Fruit fly (Drosophila melanogaster) whole organism, prepupa: Measurements from ENCODE around the gene CG8500.

Source experiments
- CG10631 ChIP-seq: fragments of 200-800 bp; sonication (Bioruptor generic); optimal IDR thresholded peaks from 2 replicates; lab custom pipeline; 2016; ENCODE audit warnings: missing biosample characterization, missing genetic modification characterization
- CG10669 ChIP-seq: fragments of 200-800 bp; sonication (Bioruptor generic); optimal IDR thresholded peaks from 3 replicates; lab custom pipeline; 2018; ENCODE audit warnings: missing biosample characterization, mild to moderate bottlenecking, missing genetic modification characterization, moderate library complexity
- CG11902 ChIP-seq: fragments of 200-800 bp; sonication (Bioruptor generic); optimal IDR thresholded peaks from 3 replicates; lab custom pipeline; 2016; ENCODE audit warnings: missing biosample characterization, missing genetic modification characterization
- CG15336 ChIP-seq: fragments of 200-800 bp; sonication (Bioruptor generic); IDR thresholded peaks from 2 replicates; pipeline ENCODE4 v1.3.6; 2022; ENCODE audit warnings: missing biosample characterization, missing genetic modification characterization
- CG1621 ChIP-seq: fragments of 200-800 bp; sonication (Bioruptor generic); optimal IDR thresholded peaks from 3 replicates; lab custom pipeline; 2018; ENCODE audit warnings: missing biosample characterization, mild to moderate bottlenecking, missing genetic modification characterization
- CG16779 ChIP-seq: fragments of 200-800 bp; sonication (Bioruptor generic); optimal IDR thresholded peaks from 3 replicates; lab custom pipeline; 2017; ENCODE audit warnings: missing biosample characterization, mild to moderate bottlenecking, missing genetic modification characterization
- CG3032 ChIP-seq: fragments of 200-800 bp; optimal IDR thresholded peaks from 2 replicates; lab custom pipeline; 2019; ENCODE audit warnings: missing biosample characterization, mild to moderate bottlenecking, missing genetic modification characterization, moderate library complexity
- CG31627 ChIP-seq: fragments of 200-800 bp; sonication (Bioruptor generic); optimal IDR thresholded peaks from 3 replicates; lab custom pipeline; 2016; ENCODE audit warnings: missing biosample characterization, missing genetic modification characterization
- CG32006 ChIP-seq: fragments of 200-800 bp; sonication (Bioruptor generic); optimal IDR thresholded peaks from 3 replicates; lab custom pipeline; 2017; ENCODE audit warnings: missing biosample characterization, mild to moderate bottlenecking, missing genetic modification characterization
- CG3919 ChIP-seq: fragments of 200-800 bp; sonication (Bioruptor generic); optimal IDR thresholded peaks from 3 replicates; lab custom pipeline; 2016; ENCODE audit warnings: missing biosample characterization, missing genetic modification characterization
- CG4318 ChIP-seq: fragments of 200-800 bp; sonication (Bioruptor generic); optimal IDR thresholded peaks from 3 replicates; lab custom pipeline; 2017; ENCODE audit warnings: missing biosample characterization, mild to moderate bottlenecking, missing genetic modification characterization
- CG6276 ChIP-seq: fragments of 200-800 bp; sonication (Bioruptor generic); optimal IDR thresholded peaks from 2 replicates; lab custom pipeline; 2017; ENCODE audit warnings: missing biosample characterization, mild to moderate bottlenecking, missing genetic modification characterization
- CG6792 ChIP-seq: fragments of 200-800 bp; sonication (Bioruptor generic); optimal IDR thresholded peaks from 3 replicates; lab custom pipeline; 2016; ENCODE audit warnings: missing biosample characterization, missing genetic modification characterization
- CG7368 ChIP-seq: fragments of 200-800 bp; sonication (Bioruptor generic); optimal IDR thresholded peaks from 3 replicates; lab custom pipeline; 2016; ENCODE audit warnings: missing biosample characterization, missing genetic modification characterization
- Eip75B ChIP-seq: fragments of 200-800 bp; sonication (Bioruptor generic); optimal IDR thresholded peaks from 3 replicates; lab custom pipeline; 2016; ENCODE audit warnings: missing biosample characterization, missing genetic modification characterization
- Eip78C ChIP-seq: fragments of 200-800 bp; sonication (Bioruptor generic); peaks from one replicate; lab custom pipeline; 2016; ENCODE audit warnings: missing biosample characterization, missing genetic modification characterization
- Eip93F ChIP-seq: fragments of 200-800 bp; sonication (Bioruptor generic); optimal IDR thresholded peaks from 2 replicates; lab custom pipeline; 2016; ENCODE audit warnings: missing biosample characterization, mild to moderate bottlenecking, missing genetic modification characterization
- Ets96B ChIP-seq: fragments of 200-800 bp; optimal IDR thresholded peaks from 2 replicates; lab custom pipeline; 2019; ENCODE audit warnings: missing biosample characterization, mild to moderate bottlenecking, missing genetic modification characterization, moderate library complexity
- Gug ChIP-seq: fragments of 200-800 bp; sonication (Bioruptor generic); IDR thresholded peaks from 2 replicates; pipeline ENCODE4 v1.3.6; 2022; ENCODE audit warnings: missing biosample characterization, missing genetic modification characterization
- Hr39 ChIP-seq: fragments of 200-800 bp; sonication (Bioruptor generic); optimal IDR thresholded peaks from 2 replicates; lab custom pipeline; 2016; ENCODE audit warnings: missing biosample characterization, missing genetic modification characterization
- Hr4 ChIP-seq: fragments of 200-800 bp; sonication (Bioruptor generic); optimal IDR thresholded peaks from 3 replicates; lab custom pipeline; 2016; ENCODE audit warnings: missing biosample characterization, missing genetic modification characterization
- Met ChIP-seq: fragments of 200-800 bp; sonication (Bioruptor generic); optimal IDR thresholded peaks from 3 replicates; lab custom pipeline; 2016; ENCODE audit warnings: missing biosample characterization, missing genetic modification characterization
- Smox ChIP-seq: fragments of 200-800 bp; sonication (Bioruptor generic); optimal IDR thresholded peaks from 3 replicates; lab custom pipeline; 2016; ENCODE audit warnings: missing biosample characterization, missing genetic modification characterization
- Sox14 ChIP-seq: fragments of 200-800 bp; sonication (Bioruptor generic); optimal IDR thresholded peaks from 3 replicates; lab custom pipeline; 2016; ENCODE audit warnings: missing biosample characterization, missing genetic modification characterization
- Sox15 ChIP-seq: fragments of 200-800 bp; sonication (Bioruptor generic); optimal IDR thresholded peaks from 3 replicates; lab custom pipeline; 2016; ENCODE audit warnings: missing biosample characterization, missing genetic modification characterization
- acj6 ChIP-seq: fragments of 200-800 bp; sonication (Bioruptor generic); optimal IDR thresholded peaks from 3 replicates; lab custom pipeline; 2016; ENCODE audit warnings: missing biosample characterization, missing genetic modification characterization
- cyc ChIP-seq: fragments of 200-800 bp; sonication (Bioruptor generic); optimal IDR thresholded peaks from 3 replicates; lab custom pipeline; 2016; ENCODE audit warnings: missing biosample characterization, missing genetic modification characterization
- eg ChIP-seq: fragments of 200-800 bp; sonication (Bioruptor generic); IDR thresholded peaks from 3 replicates; pipeline ENCODE4 v1.3.6; 2022; ENCODE audit warnings: missing biosample characterization, missing genetic modification characterization
- esn ChIP-seq: fragments of 200-800 bp; sonication (Bioruptor generic); optimal IDR thresholded peaks from 2 replicates; lab custom pipeline; 2016; ENCODE audit warnings: missing biosample characterization, mild to moderate bottlenecking, missing genetic modification characterization, moderate library complexity
- fd59A ChIP-seq: fragments of 200-800 bp; sonication (Bioruptor generic); optimal IDR thresholded peaks from 2 replicates; lab custom pipeline; 2017; ENCODE audit warnings: missing biosample characterization, mild to moderate bottlenecking, missing genetic modification characterization, missing genetic modification reagents
- fkh ChIP-seq: fragments of 200-800 bp; sonication (Bioruptor generic); optimal IDR thresholded peaks from 3 replicates; lab custom pipeline; 2017; ENCODE audit warnings: missing biosample characterization, mild to moderate bottlenecking, missing genetic modification characterization, moderate library complexity
- lz ChIP-seq: fragments of 200-800 bp; sonication (Bioruptor generic); optimal IDR thresholded peaks from 3 replicates; lab custom pipeline; 2016; ENCODE audit warnings: missing biosample characterization, missing genetic modification characterization
- pdm3 ChIP-seq: fragments of 200-800 bp; sonication (Bioruptor generic); optimal IDR thresholded peaks from 3 replicates; lab custom pipeline; 2016; ENCODE audit warnings: missing biosample characterization, missing genetic modification characterization
- salr ChIP-seq, 2 experiments: fragments of 200-800 bp; sonication (Bioruptor generic); optimal IDR thresholded peaks; 3 replicates each; lab custom pipeline; 2016 to 2018; ENCODE audit warnings: missing biosample characterization in 2 of 2, missing genetic modification characterization in 2 of 2, mild to moderate bottlenecking in 1 of 2
- spab ChIP-seq: fragments of 200-800 bp; sonication (Bioruptor generic); optimal IDR thresholded peaks from 2 replicates; lab custom pipeline; 2017; ENCODE audit warnings: missing biosample characterization, mild to moderate bottlenecking, missing genetic modification characterization, missing genetic modification reagents
- ss ChIP-seq, 2 experiments: fragments of 200-800 bp; sonication (Bioruptor generic); optimal IDR thresholded peaks; 2 replicates in 1 of 2; 3 replicates in 1 of 2; lab custom pipeline; 2017 to 2018; ENCODE audit warnings: mild to moderate bottlenecking in 2 of 2, missing biosample characterization in 2 of 2, missing genetic modification characterization in 2 of 2, moderate library complexity in 1 of 2
- svp ChIP-seq: fragments of 200-800 bp; sonication (Bioruptor generic); peaks from one replicate; lab custom pipeline; 2016; ENCODE audit warnings: missing biosample characterization, missing genetic modification characterization
- topi ChIP-seq: fragments of 200-800 bp; sonication (Bioruptor generic); optimal IDR thresholded peaks from 3 replicates; lab custom pipeline; 2016; ENCODE audit warnings: missing biosample characterization, missing genetic modification characterization
- vri ChIP-seq: fragments of 200-800 bp; sonication (Bioruptor generic); optimal IDR thresholded peaks from 3 replicates; lab custom pipeline; 2016; ENCODE audit warnings: missing biosample characterization, mild to moderate bottlenecking, missing genetic modification characterization

The CG8500 gene

dm6 chr3R:9777941-9778360 lies 6.5 kb upstream of the CG8500 start, which contains the start of gene RpS29 (continued):
- peak; percentile 76 for TF ChIP-seq topi (GFP tag; lab: Kevin White, UChicago)
- peak; percentile 47 for TF ChIP-seq CG3032 (tag; lab: Kevin White, UChicago)
- no peak for TF ChIP-seq CG16779 (tag; lab: Kevin White, UChicago)
- TF ChIP-seq Hr39 (GFP tag; lab: Kevin White, UChicago), result peak; percentile 65
- TF ChIP-seq esn, result peak; percentile 77
- TF ChIP-seq fd59A (GFP tag; lab: Kevin White, UChicago), result no peak
- peak in 1 of 2 experiments; percentile 58 for TF ChIP-seq salr (GFP tag; optimal IDR thresholded peaks at IDR 0.05; lab: Kevin White, UChicago)
- peak; percentile 73 for TF ChIP-seq cyc (GFP tag; lab: Kevin White, UChicago)
- peak; percentile 10 for TF ChIP-seq CG10669 (GFP tag; lab: Kevin White, UChicago)
- TF ChIP-seq CG3919 (GFP tag; lab: Kevin White, UChicago), result peak; percentile 73
- TF ChIP-seq CG6792 (GFP tag; lab: Kevin White, UChicago), result peak; percentile 38
- peak; percentile 57 for TF ChIP-seq Eip75B (GFP tag; lab: Kevin White, UChicago)
- TF ChIP-seq svp, result peak; percentile 67

dm6 chr3R:9779764-9780163 lies 4.7 kb upstream of the CG8500 start, which contains the start of gene CG12947:
TSS of gene CG12947 (plus strand) at chr3R:9780064.
- TF ChIP-seq lz (GFP tag; lab: Kevin White, UChicago) (no peak), cyc (GFP tag; lab: Kevin White, UChicago) (no peak), CG15336 (GFP tag; lab: Robert Waterston, UW) (peak; percentile 27; the same call in 1 of the 2 replicates), CG4318 (GFP tag; lab: Kevin White, UChicago) (no peak), Eip78C (GFP tag; lab: Kevin White, UChicago) (peak; percentile 65), CG1621 (tag; lab: Kevin White, UChicago) (peak; percentile 1), Eip75B (GFP tag; lab: Kevin White, UChicago) (no peak), CG6276 (peak; percentile 12), CG7368 (GFP tag; lab: Kevin White, UChicago) (no peak), eg (0 out of 3 replicates have a peak, but pooled peaks have one; percentile 22), fkh (GFP tag; lab: Kevin White, UChicago) (no peak), Met (no peak), pdm3 (GFP tag; lab: Kevin White, UChicago) (no peak), CG10669 (GFP tag; lab: Kevin White, UChicago) (no peak)

- TF ChIP-seq Hr4 (GFP tag; lab: Kevin White, UChicago) (peak; percentile 0), spab (GFP tag; lab: Kevin White, UChicago) (no peak), cyc (GFP tag; lab: Kevin White, UChicago) (no peak), Eip78C (GFP tag; lab: Kevin White, UChicago) (peak; percentile 55), Ets96B (peak; percentile 9), CG7368 (GFP tag; lab: Kevin White, UChicago) (no peak), acj6 (GFP tag; lab: Kevin White, UChicago) (peak; percentile 5), vri (GFP tag; lab: Kevin White, UChicago) (peak; percentile 23), CG32006 (GFP tag; lab: Kevin White, UChicago) (peak; percentile 41), svp (peak; percentile 78), eg (peak; percentile 36; the same call in 1 of the 3 replicates), CG15336 (GFP tag; lab: Robert Waterston, UW) (peak; percentile 42), esn (peak; percentile 7), CG10631 (GFP tag; lab: Kevin White, UChicago) (peak; percentile 32), Met (no peak), fd59A (GFP tag; lab: Kevin White, UChicago) (no peak)
Measured at dm6 chr3R:9783240-9783917, 1.1 kb upstream of the CG8500 start.

- TF ChIP-seq Eip78C (GFP tag; lab: Kevin White, UChicago), result peak; percentile 83
- peak; percentile 71 for TF ChIP-seq esn
- TF ChIP-seq ss (GFP tag; optimal IDR thresholded peaks at IDR 0.05; lab: Kevin White, UChicago), result no peak
- TF ChIP-seq eg, result no peak
- peak; percentile 68 for TF ChIP-seq Hr39 (GFP tag; lab: Kevin White, UChicago)
- no peak for TF ChIP-seq Eip93F (GFP tag; lab: Kevin White, UChicago)
- TF ChIP-seq acj6 (GFP tag; lab: Kevin White, UChicago), result peak; percentile 47
- TF ChIP-seq Ets96B, result peak; percentile 38
- TF ChIP-seq Sox14 (GFP tag; lab: Kevin White, UChicago), result peak; percentile 76
- TF ChIP-seq CG31627 (GFP tag; lab: Kevin White, UChicago), result peak; percentile 58
- TF ChIP-seq cyc (GFP tag; lab: Kevin White, UChicago), result peak; percentile 35
- 0 out of 2 replicates have a peak, but pooled peaks have one; percentile 9 for TF ChIP-seq Gug
- no peak for TF ChIP-seq salr (GFP tag; optimal IDR thresholded peaks at IDR 0.05; lab: Kevin White, UChicago)
- peak; percentile 53 for TF ChIP-seq topi (GFP tag; lab: Kevin White, UChicago)
- peak; percentile 13 for TF ChIP-seq Sox15 (GFP tag; lab: Kevin White, UChicago)
- peak; percentile 58 for TF ChIP-seq CG3032 (tag; lab: Kevin White, UChicago)
- TF ChIP-seq CG11902 (GFP tag; lab: Kevin White, UChicago), result peak; percentile 9
- TF ChIP-seq Smox (GFP tag; lab: Kevin White, UChicago), result no peak
- TF ChIP-seq lz (GFP tag; lab: Kevin White, UChicago), result peak; percentile 65
Measured at dm6 chr3R:9791177-9791806, 6.8 kb downstream of the CG8500 start, which contains the start of the genes CG12945 and CG8507. TSS of gene CG12945 (minus strand) at chr3R:9791221. TSS of gene CG8507 (plus strand) at chr3R:9791483.
